Fruit fly (Drosophila melanogaster) whole organism, embryonic: ENCODE data around the gene ftz-f1.

Experiments
- Atf6 ChIP-seq: fragments of 200-800 bp; sonication (Bioruptor generic); IDR thresholded peaks from 2 replicates; pipeline ENCODE4 v1.3.6; 2022; ENCODE audit warnings: missing biosample characterization, missing genetic modification characterization
- B-H1 ChIP-seq: fragments of 200-800 bp; sonication (Bioruptor generic); IDR thresholded peaks from 3 replicates; pipeline ENCODE4 v1.3.6; 2022; ENCODE audit warnings: missing biosample characterization, missing genetic modification characterization
- CG11085 ChIP-seq: fragments of 200-800 bp; sonication (Bioruptor generic); IDR thresholded peaks from 2 replicates; pipeline ENCODE4 v1.3.6; 2022; ENCODE audit warnings: missing biosample characterization, missing genetic modification characterization
- CG12104 ChIP-seq: fragments of 200-800 bp; sonication (Bioruptor generic); optimal IDR thresholded peaks from 3 replicates; lab custom pipeline; 2016; ENCODE audit warnings: missing biosample characterization, missing genetic modification characterization
- CG13624 ChIP-seq: fragments of 200-800 bp; sonication (Bioruptor generic); optimal IDR thresholded peaks from 2 replicates; lab custom pipeline; 2016; ENCODE audit warnings: missing biosample characterization, missing genetic modification characterization
- CG15073 ChIP-seq: fragments of 200-800 bp; sonication (Bioruptor generic); optimal IDR thresholded peaks from 2 replicates; lab custom pipeline; 2016; ENCODE audit warnings: missing biosample characterization, missing genetic modification characterization
- CG15479 ChIP-seq: fragments of 200-800 bp; sonication (Bioruptor generic); optimal IDR thresholded peaks from 3 replicates; lab custom pipeline; 2019; ENCODE audit warnings: missing biosample characterization, mild to moderate bottlenecking, missing genetic modification characterization, moderate library complexity
- CG15696 ChIP-seq: fragments of 200-800 bp; sonication (Bioruptor generic); optimal IDR thresholded peaks from 2 replicates; lab custom pipeline; 2019; ENCODE audit warnings: missing biosample characterization, mild to moderate bottlenecking, missing genetic modification characterization, moderate library complexity
- CG16813 ChIP-seq: fragments of 200-800 bp; sonication (Bioruptor generic); IDR thresholded peaks from 3 replicates; pipeline ENCODE4 v1.3.6; 2022; ENCODE audit warnings: missing biosample characterization, missing genetic modification characterization; ENCODE audit not compliant: partially characterized antibody
- CG17359 ChIP-seq: fragments of 200-800 bp; sonication (Bioruptor generic); optimal IDR thresholded peaks from 3 replicates; lab custom pipeline; 2018; ENCODE audit warnings: missing biosample characterization, mild to moderate bottlenecking, missing genetic modification characterization, moderate library complexity
- CG2116 ChIP-seq: fragments of 200-800 bp; sonication (Bioruptor generic); optimal IDR thresholded peaks from 3 replicates; lab custom pipeline; 2018; ENCODE audit warnings: missing biosample characterization, mild to moderate bottlenecking, missing genetic modification characterization
- CG3065 ChIP-seq: fragments of 200-800 bp; sonication (Bioruptor generic); optimal IDR thresholded peaks from 2 replicates; lab custom pipeline; 2016; ENCODE audit warnings: missing biosample characterization, missing genetic modification characterization
- CG31388 ChIP-seq: fragments of 200-800 bp; sonication (Bioruptor generic); optimal IDR thresholded peaks from 2 replicates; lab custom pipeline; 2016; ENCODE audit warnings: missing biosample characterization, missing genetic modification characterization
- CG32767 ChIP-seq: fragments of 200-800 bp; sonication (Bioruptor generic); IDR thresholded peaks from 2 replicates; pipeline ENCODE4 v1.3.6; 2022; ENCODE audit warnings: missing biosample characterization, missing genetic modification characterization
- CG33213 ChIP-seq: fragments of 200-800 bp; sonication (Bioruptor generic); optimal IDR thresholded peaks from 3 replicates; lab custom pipeline; 2016; ENCODE audit warnings: missing biosample characterization, missing genetic modification characterization
- CG4360 ChIP-seq: fragments of 200-800 bp; sonication (Bioruptor generic); IDR thresholded peaks from 2 replicates; pipeline ENCODE4 v1.3.6; 2022; ENCODE audit warnings: missing biosample characterization, missing genetic modification characterization
- CG5953 ChIP-seq: fragments of 200-800 bp; sonication (Bioruptor generic); IDR thresholded peaks from 2 replicates; pipeline ENCODE4 v1.3.6; 2022; ENCODE audit warnings: missing biosample characterization, missing genetic modification characterization
- CG8924 ChIP-seq: fragments of 200-800 bp; optimal IDR thresholded peaks from 3 replicates; lab custom pipeline; 2019; ENCODE audit warnings: missing biosample characterization, mild to moderate bottlenecking, missing genetic modification characterization, moderate library complexity
- CG9215 ChIP-seq: fragments of 200-800 bp; sonication (Bioruptor generic); IDR thresholded peaks from 2 replicates; pipeline ENCODE4 v1.3.6; 2022; ENCODE audit warnings: missing biosample characterization, missing genetic modification characterization
- CkIIα-i1 ChIP-seq: fragments of 200-800 bp; sonication (Bioruptor generic); IDR thresholded peaks from 2 replicates; pipeline ENCODE4 v1.3.6; 2022; ENCODE audit warnings: missing biosample characterization, missing genetic modification characterization
- D ChIP-seq, 2 experiments: fragments of 200-800 bp in 1 of 2; fragments of >200 bp in 1 of 2; sonication (Bioruptor generic) in 1 of 2; optimal IDR thresholded peaks; 2 replicates in 1 of 2; 3 replicates in 1 of 2; lab custom pipeline; 2017; ENCODE audit warnings: mild to moderate bottlenecking in 1 of 2, missing biosample characterization in 1 of 2, missing genetic modification characterization in 1 of 2, missing genetic modification reagents in 1 of 2
- Dll ChIP-seq: fragments of 200-800 bp; sonication (Bioruptor generic); IDR thresholded peaks from 4 replicates; pipeline ENCODE4 v1.3.6; 2022; ENCODE audit warnings: missing biosample characterization, missing genetic modification characterization; ENCODE audit not compliant: partially characterized antibody
- Elba2 ChIP-seq: fragments of 200-800 bp; sonication (Bioruptor generic); optimal IDR thresholded peaks from 3 replicates; lab custom pipeline; 2016; ENCODE audit warnings: missing biosample characterization, missing genetic modification characterization
- Hr51 ChIP-seq, 2 experiments: fragments of 200-800 bp; sonication (Bioruptor generic); optimal IDR thresholded peaks; 2 replicates in 1 of 2; 3 replicates in 1 of 2; lab custom pipeline; 2016 to 2018; ENCODE audit warnings: missing biosample characterization in 2 of 2, missing genetic modification characterization in 2 of 2, mild to moderate bottlenecking in 1 of 2, moderate library complexity in 1 of 2
- NfI ChIP-seq: fragments of 200-800 bp; sonication (Bioruptor generic); optimal IDR thresholded peaks from 3 replicates; lab custom pipeline; 2018; ENCODE audit warnings: missing biosample characterization, mild to moderate bottlenecking, missing genetic modification characterization, moderate library complexity
- Ravus ChIP-seq: fragments of 200-800 bp; sonication (Bioruptor generic); IDR thresholded peaks from 2 replicates; pipeline ENCODE4 v1.3.6; 2022; ENCODE audit warnings: missing biosample characterization, missing genetic modification characterization
- Sry-β ChIP-seq: fragments of 200-800 bp; sonication (Bioruptor generic); optimal IDR thresholded peaks from 2 replicates; lab custom pipeline; 2018; ENCODE audit warnings: missing biosample characterization, mild to moderate bottlenecking, missing genetic modification characterization, moderate library complexity
- ab ChIP-seq: fragments of 200-800 bp; sonication (Bioruptor generic); optimal IDR thresholded peaks from 2 replicates; lab custom pipeline; 2016; ENCODE audit warnings: missing biosample characterization, missing genetic modification characterization
- ac ChIP-seq: fragments of 200-800 bp; sonication (Bioruptor generic); optimal IDR thresholded peaks from 3 replicates; lab custom pipeline; 2017; ENCODE audit warnings: missing biosample characterization, mild to moderate bottlenecking, missing genetic modification characterization
- amos ChIP-seq: fragments of 200-800 bp; sonication (Bioruptor generic); IDR thresholded peaks from 2 replicates; pipeline ENCODE4 v1.3.6; 2022; ENCODE audit warnings: missing biosample characterization, missing genetic modification characterization; ENCODE audit not compliant: partially characterized antibody
- bab2 ChIP-seq: fragments of 200-800 bp; sonication (Bioruptor generic); optimal IDR thresholded peaks from 2 replicates; lab custom pipeline; 2016; ENCODE audit warnings: missing biosample characterization, missing genetic modification characterization
- chinmo ChIP-seq: fragments of 200-800 bp; sonication (Bioruptor generic); IDR thresholded peaks from 4 replicates; pipeline ENCODE4 v1.3.6; 2022; ENCODE audit warnings: missing biosample characterization, missing genetic modification characterization; ENCODE audit not compliant: partially characterized antibody
- dan ChIP-seq: fragments of 200-800 bp; sonication (Bioruptor generic); IDR thresholded peaks from 2 replicates; pipeline ENCODE4 v1.3.6; 2022; ENCODE audit warnings: missing biosample characterization, missing genetic modification characterization
- ems ChIP-seq: fragments of 200-800 bp; sonication (Bioruptor generic); optimal IDR thresholded peaks from 3 replicates; lab custom pipeline; 2016; ENCODE audit warnings: missing biosample characterization, missing genetic modification characterization
- gfzf ChIP-seq: fragments of 200-800 bp; sonication (Bioruptor generic); optimal IDR thresholded peaks from 2 replicates; lab custom pipeline; 2016; ENCODE audit warnings: missing biosample characterization, mild to moderate bottlenecking, missing genetic modification characterization, moderate library complexity
- gro ChIP-seq: fragments of 200-800 bp; sonication (Bioruptor generic); optimal IDR thresholded peaks from 2 replicates; lab custom pipeline; 2016; ENCODE audit warnings: missing biosample characterization, missing genetic modification characterization
- insv ChIP-seq, 2 experiments: fragments of 200-800 bp; sonication (Bioruptor generic); optimal IDR thresholded peaks; 3 replicates each; lab custom pipeline; 2016 to 2018; ENCODE audit warnings: missing biosample characterization in 2 of 2, missing genetic modification characterization in 2 of 2
- jing ChIP-seq: fragments of 200-800 bp; sonication (Bioruptor generic); optimal IDR thresholded peaks from 2 replicates; lab custom pipeline; 2018; ENCODE audit warnings: missing biosample characterization, mild to moderate bottlenecking, missing genetic modification characterization
- lov ChIP-seq, 2 experiments: fragments of 200-800 bp in 1 of 2; fragments of >200 bp in 1 of 2; sonication (Bioruptor generic) in 1 of 2; IDR thresholded peaks in 1 of 2; optimal IDR thresholded peaks in 1 of 2; 2 replicates in 1 of 2; 3 replicates in 1 of 2; pipeline versions ENCODE4 v1.3.6 to Lab custom; 2017 to 2022; ENCODE audit warnings: missing biosample characterization in 1 of 2, missing genetic modification characterization in 1 of 2
- nmo ChIP-seq: fragments of 200-800 bp; sonication (Bioruptor generic); optimal IDR thresholded peaks from 2 replicates; lab custom pipeline; 2018; ENCODE audit warnings: missing biosample characterization, mild to moderate bottlenecking, missing genetic modification characterization, moderate library complexity
- nom ChIP-seq: fragments of 200-800 bp; sonication (Bioruptor generic); optimal IDR thresholded peaks from 2 replicates; lab custom pipeline; 2017; ENCODE audit warnings: missing biosample characterization, missing genetic modification characterization, mild to moderate bottlenecking, moderate library complexity, missing genetic modification reagents
- org-1 ChIP-seq: fragments of 200-800 bp; sonication (Bioruptor generic); optimal IDR thresholded peaks from 2 replicates; lab custom pipeline; 2017; ENCODE audit warnings: missing biosample characterization, missing genetic modification characterization
- run ChIP-seq: fragments of 200-800 bp; sonication (Bioruptor generic); optimal IDR thresholded peaks from 3 replicates; lab custom pipeline; 2018; ENCODE audit warnings: missing biosample characterization, mild to moderate bottlenecking, missing genetic modification characterization
- seq ChIP-seq: fragments of 200-800 bp; sonication (Bioruptor generic); IDR thresholded peaks from 2 replicates; pipeline ENCODE4 v1.3.6; 2022; ENCODE audit warnings: missing biosample characterization, missing genetic modification characterization
- sisA ChIP-seq: fragments of 200-800 bp; sonication (Bioruptor generic); IDR thresholded peaks from 2 replicates; pipeline ENCODE4 v1.3.6; 2022; ENCODE audit warnings: missing biosample characterization, missing genetic modification characterization
- sna ChIP-seq: fragments of 200-800 bp; sonication (Bioruptor generic); IDR thresholded peaks from 2 replicates; pipeline ENCODE4 v1.3.6; 2022; ENCODE audit warnings: missing biosample characterization, missing genetic modification characterization; ENCODE audit not compliant: partially characterized antibody
- stc ChIP-seq: fragments of 200-800 bp; sonication (Bioruptor generic); IDR thresholded peaks from 2 replicates; pipeline ENCODE4 v1.3.6; 2022; ENCODE audit warnings: missing biosample characterization, missing genetic modification characterization
- stwl ChIP-seq: fragments of 200-800 bp; sonication (Bioruptor generic); optimal IDR thresholded peaks from 3 replicates; lab custom pipeline; 2018; ENCODE audit warnings: missing biosample characterization, mild to moderate bottlenecking, missing genetic modification characterization, moderate library complexity

The ftz-f1 gene

DNA sequence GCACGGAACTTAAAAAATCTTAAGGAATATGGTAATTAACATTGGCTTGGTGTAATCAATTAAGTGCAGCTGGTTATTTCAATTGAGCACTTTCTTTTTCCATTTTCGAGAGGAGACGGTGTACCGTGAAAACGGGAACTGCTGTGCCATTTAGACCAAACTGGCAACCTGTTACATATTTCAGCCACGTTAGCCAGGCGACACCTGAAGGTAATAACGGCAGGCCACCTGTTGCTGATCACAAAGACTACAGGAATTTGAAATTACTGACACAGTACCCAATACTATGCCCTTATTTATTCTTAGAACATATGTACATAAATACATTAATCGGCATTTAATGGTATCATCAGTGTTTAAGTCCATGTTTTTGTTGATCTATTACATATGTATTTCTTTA, 41.1 kb upstream of the ftz-f1 start:
- TF ChIP-seq CkIIα-i1 (GFP tag; lab: Robert Waterston, UW) (no peak), D (optimal IDR thresholded peaks at IDR 0.05; lab: Kevin White, UChicago) (no peak), D (GFP tag; optimal IDR thresholded peaks at IDR 0.05; lab: Kevin White, UChicago) (no peak), CG11085 (GFP tag; lab: Robert Waterston, UW) (no peak), CG31388 (no peak), seq (GFP tag; lab: Robert Waterston, UW) (no peak), NfI (GFP tag; lab: Kevin White, UChicago) (no peak), Hr51 (GFP tag; optimal IDR thresholded peaks at IDR 0.05; lab: Kevin White, UChicago) (no peak), ab (GFP tag; lab: Kevin White, UChicago) (no peak), run (tag; lab: Kevin White, UChicago) (no peak), CG13624 (no peak)
- TF ChIP-seq, all 482 proteins: peak for 0

DNA sequence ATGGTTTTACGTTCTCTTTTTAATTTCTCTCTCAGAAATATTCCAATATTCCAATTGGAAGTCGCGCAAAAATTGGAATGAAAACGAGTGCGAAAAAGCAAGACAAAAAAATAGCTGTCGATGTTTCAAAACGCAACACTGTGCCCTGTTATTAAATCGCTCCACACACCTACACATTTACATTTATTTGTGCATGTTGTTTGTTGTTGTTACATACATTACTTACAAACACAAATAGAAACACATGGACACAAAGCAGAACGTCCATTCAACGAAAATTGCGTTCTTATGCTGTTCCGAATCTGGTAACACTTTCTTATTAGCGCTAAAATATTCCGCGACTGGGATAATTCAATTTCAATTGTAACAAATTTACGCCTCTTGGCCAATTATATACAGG, 40.2 kb upstream of the ftz-f1 start:
- TF ChIP-seq B-H1 (GFP tag; lab: Robert Waterston, UW) (no peak), nmo (no peak), ems (no peak), CG16813 (no peak; the same call in 2 of the 3 replicates), org-1 (GFP tag; lab: Kevin White, UChicago) (no peak), Atf6 (GFP tag; lab: Robert Waterston, UW) (no peak), CG4360 (GFP tag; lab: Robert Waterston, UW) (peak; percentile 55; the same call in 1 of the 2 replicates), CG15696 (tag; lab: Kevin White, UChicago) (no peak), Hr51 (GFP tag; optimal IDR thresholded peaks at IDR 0.05; lab: Kevin White, UChicago) (no peak), gro (GFP tag; lab: Kevin White, UChicago) (no peak), nom (GFP tag; lab: Kevin White, UChicago) (no peak), CG2116 (GFP tag; lab: Kevin White, UChicago) (peak; percentile 92), CG17359 (tag; lab: Kevin White, UChicago) (no peak), amos (GFP tag; lab: Robert Waterston, UW) (no peak), CG5953 (GFP tag; lab: Robert Waterston, UW) (no peak), CG3065 (GFP tag; lab: Kevin White, UChicago) (no peak), CG33213 (GFP tag; lab: Kevin White, UChicago) (no peak), CG15073 (GFP tag; lab: Kevin White, UChicago) (no peak), sisA (GFP tag; lab: Robert Waterston, UW) (no peak), lov (optimal IDR thresholded peaks at IDR 0.05; lab: Kevin White, UChicago) (no peak), lov (GFP tag; IDR thresholded peaks at IDR 0.05; lab: Robert Waterston, UW) (no peak), Dll (GFP tag; lab: Robert Waterston, UW) (0 out of 4 replicates have a peak, but pooled peaks have one; percentile 17), Sry-β (GFP tag; lab: Kevin White, UChicago) (peak; percentile 46), chinmo (GFP tag; lab: Robert Waterston, UW) (no peak), Elba2 (GFP tag; lab: Kevin White, UChicago) (peak; percentile 67), CG32767 (GFP tag; lab: Robert Waterston, UW) (no peak), ac (GFP tag; lab: Kevin White, UChicago) (no peak), insv (GFP tag; optimal IDR thresholded peaks at IDR 0.05; lab: Kevin White, UChicago) (peak in 1 of 2 experiments; percentile 88), CG9215 (GFP tag; lab: Robert Waterston, UW) (no peak), bab2 (GFP tag; lab: Kevin White, UChicago) (no peak), Ravus (GFP tag; lab: Robert Waterston, UW) (no peak), jing (GFP tag; lab: Kevin White, UChicago) (no peak), stc (GFP tag; lab: Robert Waterston, UW) (no peak), CG8924 (tag; lab: Kevin White, UChicago) (no peak), dan (GFP tag; lab: Robert Waterston, UW) (no peak), sna (GFP tag; lab: Robert Waterston, UW) (0 out of 2 replicates have a peak, but pooled peaks have one; percentile 15), CG15479 (GFP tag; lab: Kevin White, UChicago) (peak; percentile 46), stwl (tag; lab: Kevin White, UChicago) (peak; percentile 91), gfzf (GFP tag; lab: Kevin White, UChicago) (peak; percentile 53), CG12104 (GFP tag; lab: Kevin White, UChicago) (no peak)
